Worm (Caenorhabditis elegans) whole organism, L4 larva: ENCODE data around the gene C16A3.2.

Experiments
- F10B5.3 ChIP-seq: sonication (generic microtip); optimal IDR thresholded peaks from 2 replicates; lab custom pipeline; 2016; ENCODE audit warnings: mild to moderate bottlenecking, missing genetic modification characterization, missing compliant biosample characterization
- F26F4.8 ChIP-seq: fragments of 200-800 bp; sonication (Bioruptor generic); conservative IDR thresholded peaks from 2 replicates; pipeline ENCODE4 v1.3.6; 2022; ENCODE audit warnings: missing genetic modification characterization, missing compliant biosample characterization
- R02D3.7 ChIP-seq: fragments of 150-350 bp; sonication (generic microtip); optimal IDR thresholded peaks from 3 replicates; lab custom pipeline; 2014; ENCODE audit warnings: missing biosample characterization, missing genetic modification characterization
- T20F7.1 ChIP-seq: fragments of 200-800 bp; sonication (Bioruptor generic); optimal IDR thresholded peaks from 2 replicates; lab custom pipeline; 2018; ENCODE audit warnings: mild to moderate bottlenecking, missing genetic modification characterization, missing compliant biosample characterization
- T26A8.4 ChIP-seq: fragments of 200-800 bp; sonication (Bioruptor generic); IDR thresholded peaks from 2 replicates; pipeline ENCODE4 v1.3.6; 2022; ENCODE audit warnings: missing genetic modification characterization, missing compliant biosample characterization
- Y48G9A.11 ChIP-seq: fragments of 200-800 bp; sonication (Bioruptor generic); IDR thresholded peaks from 2 replicates; pipeline ENCODE4 v1.3.6; 2022; ENCODE audit warnings: missing genetic modification reagents, missing genetic modification characterization, missing compliant biosample characterization
- Y75B8A.6 ChIP-seq: fragments of 200-800 bp; sonication (Bioruptor generic); IDR thresholded peaks from 2 replicates; pipeline ENCODE4 v1.3.6; 2022; ENCODE audit warnings: missing genetic modification reagents, missing genetic modification characterization, missing compliant biosample characterization
- ZK546.5 ChIP-seq, 2 experiments: sonication (generic microtip); optimal IDR thresholded peaks; 2 replicates each; lab custom pipeline; 2017; ENCODE audit warnings: missing biosample characterization in 2 of 2, missing genetic modification characterization in 2 of 2
- aha-1 ChIP-seq: fragments of 150-350 bp; peaks from one replicate; lab custom pipeline; 2014; ENCODE audit warnings: missing biosample characterization, missing genetic modification characterization
- arid-1 ChIP-seq: fragments of 200-800 bp; sonication (Bioruptor generic); conservative IDR thresholded peaks from 2 replicates; pipeline ENCODE4 v1.3.6; 2022; ENCODE audit warnings: missing genetic modification reagents, missing genetic modification characterization, missing compliant biosample characterization
- ceh-44 ChIP-seq: fragments of 200-800 bp; sonication (Bioruptor generic); IDR thresholded peaks from 2 replicates; pipeline ENCODE4 v1.3.6; 2022; ENCODE audit warnings: missing genetic modification reagents, missing genetic modification characterization, missing compliant biosample characterization
- ceh-62 ChIP-seq: sonication (generic microtip); optimal IDR thresholded peaks from 2 replicates; lab custom pipeline; 2017; ENCODE audit warnings: missing biosample characterization, missing genetic modification characterization
- ceh-82 ChIP-seq: sonication (generic microtip); optimal IDR thresholded peaks from 2 replicates; lab custom pipeline; 2017; ENCODE audit warnings: missing biosample characterization, missing genetic modification characterization
- ces-1 ChIP-seq: fragments of 150-350 bp; sonication (generic microtip); optimal IDR thresholded peaks from 4 replicates; lab custom pipeline; 2014; ENCODE audit warnings: missing biosample characterization, missing genetic modification reagents, missing genetic modification characterization
- daf-16 ChIP-seq, 3 experiments: sonication (generic microtip); optimal IDR thresholded peaks; 2 replicates each; lab custom pipeline; 2016 to 2017; ENCODE audit warnings: missing genetic modification characterization in 3 of 3, missing genetic modification reagents in 3 of 3, mild to moderate bottlenecking in 2 of 3, missing compliant biosample characterization in 2 of 3, missing biosample characterization in 1 of 3, moderate library complexity in 1 of 3
- dmd-6 ChIP-seq: fragments of 200-800 bp; sonication (Bioruptor generic); IDR thresholded peaks from 2 replicates; pipeline ENCODE4 v1.3.6; 2022; ENCODE audit warnings: missing genetic modification reagents, missing genetic modification characterization, missing compliant biosample characterization
- dpl-1 ChIP-seq: fragments of 150-350 bp; optimal IDR thresholded peaks from 2 replicates; lab custom pipeline; 2014; ENCODE audit warnings: missing biosample characterization, missing genetic modification reagents, missing genetic modification characterization
- duxl-1 ChIP-seq: sonication (generic microtip); optimal IDR thresholded peaks from 2 replicates; lab custom pipeline; 2016; ENCODE audit warnings: mild to moderate bottlenecking, missing genetic modification characterization, moderate library complexity, missing compliant biosample characterization; ENCODE audit not compliant: poor library complexity
- dve-1 ChIP-seq: sonication (generic microtip); optimal IDR thresholded peaks from 2 replicates; lab custom pipeline; 2017; ENCODE audit warnings: antibody characterized with exemption, mild to moderate bottlenecking, missing genetic modification characterization, missing compliant biosample characterization; ENCODE audit not compliant: insufficient read depth
- egl-27 ChIP-seq: sonication (generic microtip); optimal IDR thresholded peaks from 3 replicates; lab custom pipeline; 2017; ENCODE audit warnings: missing biosample characterization, missing genetic modification reagents, missing genetic modification characterization
- fos-1 ChIP-seq: fragments of 150-350 bp; optimal IDR thresholded peaks from 2 replicates; lab custom pipeline; 2014; ENCODE audit warnings: missing biosample characterization, missing genetic modification characterization
- hlh-11 ChIP-seq: fragments of 200-800 bp; sonication (Bioruptor generic); optimal IDR thresholded peaks from 2 replicates; lab custom pipeline; 2018; ENCODE audit warnings: mild to moderate bottlenecking, missing genetic modification characterization, missing compliant biosample characterization
- jun-1 ChIP-seq: fragments of 150-350 bp; optimal IDR thresholded peaks from 2 replicates; lab custom pipeline; 2014; ENCODE audit warnings: missing biosample characterization, missing genetic modification reagents, missing genetic modification characterization
- lim-7 ChIP-seq: fragments of 200-800 bp; sonication (Bioruptor generic); IDR thresholded peaks from 2 replicates; pipeline ENCODE4 v1.3.6; 2022; ENCODE audit warnings: missing genetic modification characterization, missing compliant biosample characterization
- lin-29 ChIP-seq: fragments of 200-800 bp; sonication (Bioruptor generic); IDR thresholded peaks from 2 replicates; pipeline ENCODE4 v1.3.6; 2022; ENCODE audit warnings: missing genetic modification reagents, missing genetic modification characterization, missing compliant biosample characterization
- lin-38 ChIP-seq: fragments of 200-800 bp; sonication (Bioruptor generic); IDR thresholded peaks from 2 replicates; pipeline ENCODE4 v1.3.6; 2022; ENCODE audit warnings: missing genetic modification reagents, missing genetic modification characterization, missing compliant biosample characterization
- lin-39 ChIP-seq: fragments of 150-350 bp; optimal IDR thresholded peaks from 2 replicates; lab custom pipeline; 2014; ENCODE audit warnings: missing biosample characterization, missing genetic modification reagents, missing genetic modification characterization
- lsy-2 ChIP-seq, 2 experiments: fragments of 150-350 bp in 1 of 2; sonication (generic microtip) in 1 of 2; optimal IDR thresholded peaks; 2 replicates each; lab custom pipeline; 2014 to 2017; ENCODE audit warnings: missing biosample characterization in 2 of 2, missing genetic modification characterization in 2 of 2
- mdl-1 ChIP-seq, 2 experiments: fragments of 150-350 bp in 1 of 2; sonication (generic microtip) in 1 of 2; optimal IDR thresholded peaks; 2 replicates each; lab custom pipeline; 2014 to 2017; ENCODE audit warnings: missing biosample characterization in 2 of 2, missing genetic modification characterization in 2 of 2
- mes-2 ChIP-seq: sonication (generic microtip); optimal IDR thresholded peaks from 2 replicates; lab custom pipeline; 2016; ENCODE audit warnings: missing genotype, mild to moderate bottlenecking, missing genetic modification characterization, missing compliant biosample characterization; ENCODE audit not compliant: poor library complexity, severe bottlenecking
- mxl-3 ChIP-seq: fragments of 200-800 bp; sonication (Bioruptor generic); optimal IDR thresholded peaks from 2 replicates; lab custom pipeline; 2018; ENCODE audit warnings: mild to moderate bottlenecking, missing genetic modification characterization, missing compliant biosample characterization
- nhr-28 ChIP-seq: fragments of 150-350 bp; optimal IDR thresholded peaks from 2 replicates; lab custom pipeline; 2014; ENCODE audit warnings: missing biosample characterization, missing genetic modification characterization
- nhr-42 ChIP-seq: fragments of 200-800 bp; sonication (Bioruptor generic); IDR thresholded peaks from 2 replicates; pipeline ENCODE4 v1.3.6; 2022; ENCODE audit warnings: missing genetic modification characterization, missing compliant biosample characterization
- nhr-76 ChIP-seq: fragments of 150-350 bp; optimal IDR thresholded peaks from 2 replicates; lab custom pipeline; 2014; ENCODE audit warnings: missing biosample characterization, missing genetic modification characterization
- php-3 ChIP-seq: fragments of 200-800 bp; sonication (Bioruptor generic); IDR thresholded peaks from 2 replicates; pipeline ENCODE4 v1.3.6; 2022; ENCODE audit warnings: missing genetic modification reagents, missing genetic modification characterization, missing compliant biosample characterization
- pqm-1 ChIP-seq: sonication (generic microtip); optimal IDR thresholded peaks from 2 replicates; lab custom pipeline; 2017; ENCODE audit warnings: missing biosample characterization, missing genetic modification characterization
- sdz-12 ChIP-seq: fragments of 200-800 bp; sonication (Bioruptor generic); optimal IDR thresholded peaks from 2 replicates; lab custom pipeline; 2018; ENCODE audit warnings: mild to moderate bottlenecking, missing genetic modification characterization, missing compliant biosample characterization
- set-16 ChIP-seq: fragments of 200-800 bp; sonication (Bioruptor generic); IDR thresholded peaks from 2 replicates; pipeline ENCODE4 v1.3.6; 2022; ENCODE audit warnings: missing genetic modification reagents, missing genetic modification characterization, missing compliant biosample characterization
- skn-1 ChIP-seq: fragments of 150-350 bp; optimal IDR thresholded peaks from 2 replicates; lab custom pipeline; 2014; ENCODE audit warnings: missing biosample characterization, missing genetic modification characterization
- snpc-1.2 ChIP-seq: fragments of 200-800 bp; sonication (Bioruptor generic); IDR thresholded peaks from 2 replicates; pipeline ENCODE4 v1.3.6; 2022; ENCODE audit warnings: missing genetic modification reagents, missing genetic modification characterization, missing compliant biosample characterization
- snpc-4 ChIP-seq: fragments of 150-350 bp; optimal IDR thresholded peaks from 2 replicates; lab custom pipeline; 2014; ENCODE audit warnings: missing biosample characterization, missing genetic modification characterization
- spr-1 ChIP-seq: sonication (generic microtip); optimal IDR thresholded peaks from 2 replicates; lab custom pipeline; 2016; ENCODE audit warnings: mild to moderate bottlenecking, missing genetic modification characterization, missing compliant biosample characterization
- tra-1 ChIP-seq: fragments of 200-800 bp; sonication (Bioruptor generic); IDR thresholded peaks from 2 replicates; pipeline ENCODE4 v1.3.6; 2022; ENCODE audit warnings: missing genetic modification reagents, missing genetic modification characterization, missing compliant biosample characterization
- ztf-11 ChIP-seq: fragments of 150-350 bp; optimal IDR thresholded peaks from 2 replicates; lab custom pipeline; 2014; ENCODE audit warnings: missing biosample characterization, missing genetic modification characterization

The C16A3.2 gene

ce11 chrIII:6382987-6383602 is 6.5 kb upstream of the C16A3.2 start, which contains the start of gene let-716 (continued):
- TF ChIP-seq nhr-76 (no peak), nhr-42 (GFP tag; lab: Robert Waterston, UW) (no peak), mes-2 (tag; lab: Kevin White, UChicago) (peak; percentile 40), lsy-2 (tag; optimal IDR thresholded peaks at IDR 0.05; lab: Kevin White, UChicago) (peak; percentile 56 to 97), dpl-1 (peak; percentile 24), lin-38 (GFP tag; lab: Robert Waterston, UW) (peak; percentile 39; the same call in 1 of the 2 replicates), ceh-82 (tag; lab: Kevin White, UChicago) (no peak), F10B5.3 (no peak), ceh-62 (tag; lab: Kevin White, UChicago) (no peak), php-3 (no peak), skn-1 (tag; lab: Kevin White, UChicago) (no peak)

- no peak for TF ChIP-seq snpc-1.2 (GFP tag; lab: Robert Waterston, UW)
- TF ChIP-seq pqm-1 (tag; lab: Kevin White, UChicago), result no peak
- TF ChIP-seq daf-16 (GFP tag; optimal IDR thresholded peaks at IDR 0.05; lab: Kevin White, UChicago), result no peak
- no peak for TF ChIP-seq daf-16 (tag; optimal IDR thresholded peaks at IDR 0.05; lab: Kevin White, UChicago)
- no peak for TF ChIP-seq duxl-1 (tag; lab: Kevin White, UChicago)
These were observed 1.0 kb downstream of the C16A3.2 start, which contains the start of gene smrc-1 for ce11 chrIII:6390644-6391043. Gene smrc-1 (plus strand): TSS chrIII:6390944.

ce11 chrIII:6395706-6396232 is 6.1 kb downstream of the C16A3.2 start, which contains the start of gene oatr-1:
Gene oatr-1 (minus strand): TSS chrIII:6396182.
- no peak for TF ChIP-seq T26A8.4 (GFP tag; lab: Robert Waterston, UW)
- TF ChIP-seq mxl-3 (GFP tag; lab: Kevin White, UChicago), result peak; percentile 80
- peak; percentile 27 for TF ChIP-seq dve-1 (tag; lab: Kevin White, UChicago)
- no peak for TF ChIP-seq sdz-12
- no peak for TF ChIP-seq lin-39
- TF ChIP-seq aha-1 (tag; lab: Kevin White, UChicago), result peak; percentile 49
- TF ChIP-seq Y48G9A.11 (GFP tag; lab: Robert Waterston, UW), result no peak
- TF ChIP-seq mdl-1 (tag; optimal IDR thresholded peaks at IDR 0.05; lab: Kevin White, UChicago), result peak in 1 of 2 experiments; percentile 65
- TF ChIP-seq hlh-11 (tag; lab: Kevin White, UChicago), result peak; percentile 25
- TF ChIP-seq nhr-28, result peak; percentile 48
- TF ChIP-seq lin-29 (GFP tag; lab: Robert Waterston, UW), result no peak
- TF ChIP-seq daf-16 (GFP tag; optimal IDR thresholded peaks at IDR 0.05; lab: Kevin White, UChicago), result no peak
- TF ChIP-seq daf-16 (tag; optimal IDR thresholded peaks at IDR 0.05; lab: Kevin White, UChicago), result peak; percentile 41
- TF ChIP-seq dmd-6 (GFP tag; lab: Robert Waterston, UW), result peak; percentile 66
- TF ChIP-seq jun-1 (tag; lab: Kevin White, UChicago), result no peak

- TF ChIP-seq hlh-11 (tag; lab: Kevin White, UChicago), result peak; percentile 87
- TF ChIP-seq php-3, result no peak; the same call in none of the 2 replicates
- no peak for TF ChIP-seq Y75B8A.6 (GFP tag; lab: Robert Waterston, UW)
- TF ChIP-seq ces-1 (GFP tag; lab: Kevin White, UChicago), result no peak
- TF ChIP-seq spr-1 (tag; lab: Kevin White, UChicago), result no peak
- TF ChIP-seq ZK546.5 (tag; optimal IDR thresholded peaks at IDR 0.05; lab: Kevin White, UChicago), result no peak
- no peak for TF ChIP-seq F10B5.3
- no peak for TF ChIP-seq snpc-4 (tag; lab: Kevin White, UChicago)
- TF ChIP-seq T20F7.1 (GFP tag; lab: Kevin White, UChicago), result no peak
- TF ChIP-seq lin-29 (GFP tag; lab: Robert Waterston, UW), result no peak
- TF ChIP-seq arid-1 (GFP tag; lab: Robert Waterston, UW), result no peak
- no peak for TF ChIP-seq F26F4.8 (GFP tag; lab: Robert Waterston, UW)
- no peak for TF ChIP-seq fos-1 (tag; lab: Kevin White, UChicago)
- no peak for TF ChIP-seq ceh-44
- TF ChIP-seq egl-27 (tag; lab: Kevin White, UChicago), result no peak
- no peak for TF ChIP-seq ztf-11 (tag; lab: Kevin White, UChicago)
- TF ChIP-seq set-16 (GFP tag; lab: Robert Waterston, UW), result no peak
- TF ChIP-seq lim-7 (GFP tag; lab: Robert Waterston, UW), result no peak
- no peak for TF ChIP-seq lin-38 (GFP tag; lab: Robert Waterston, UW)
- no peak for TF ChIP-seq sdz-12
- TF ChIP-seq jun-1 (tag; lab: Kevin White, UChicago), result no peak
- no peak for TF ChIP-seq nhr-76
- TF ChIP-seq tra-1, result no peak
- TF ChIP-seq R02D3.7 (tag; lab: Kevin White, UChicago), result no peak
These were observed 6.7 kb downstream of the C16A3.2 start for ce11 chrIII:6396381-6396780.
